Worm (Caenorhabditis elegans) whole organism, L3 larva: ENCODE results near the gene T19D12.4.

Source experiments
- fkh-10 ChIP-seq: sonication (generic microtip); optimal IDR thresholded peaks from 2 replicates; lab custom pipeline; 2017; ENCODE audit warnings: missing biosample characterization, missing genetic modification reagents, missing genetic modification characterization
- pha-4 ChIP-seq: fragments of 150-350 bp; optimal IDR thresholded peaks from 2 replicates; lab custom pipeline; 2014; ENCODE audit warnings: missing biosample characterization, missing genetic modification reagents, missing genetic modification characterization
- snpc-4 ChIP-seq: fragments of 150-350 bp; optimal IDR thresholded peaks from 2 replicates; lab custom pipeline; 2014; ENCODE audit warnings: missing biosample characterization, missing genetic modification characterization
- ztf-11 ChIP-seq: fragments of 150-350 bp; optimal IDR thresholded peaks from 2 replicates; lab custom pipeline; 2014; ENCODE audit warnings: missing biosample characterization, missing genetic modification characterization

DNA sequence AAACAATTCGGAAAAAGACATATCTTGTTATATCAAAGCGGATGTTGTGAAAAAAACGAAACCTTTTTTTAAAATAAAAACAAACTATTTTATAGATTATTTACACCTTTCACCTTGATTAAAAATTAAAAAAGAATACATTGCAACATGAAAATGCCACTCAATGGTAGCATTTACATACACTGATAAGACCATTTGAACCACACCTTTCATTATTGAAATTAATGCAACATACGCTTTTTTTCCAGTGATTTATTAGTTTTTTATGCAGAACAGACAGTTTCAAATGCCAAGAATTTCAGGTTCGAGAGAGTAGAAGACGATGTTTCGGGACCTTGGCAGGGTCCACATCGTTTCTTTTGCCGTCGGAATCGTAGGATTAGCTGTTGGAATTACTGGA lies 35.7 kb downstream of the T19D12.4 start, which contains the start of gene T19D12.1:
- TF ChIP-seq snpc-4 (tag; lab: Kevin White, UChicago) (no peak), fkh-10 (GFP tag; lab: Kevin White, UChicago) (no peak), ztf-11 (tag; lab: Kevin White, UChicago) (no peak), pha-4 (no peak)
